Comparison of ENCODE assay signal across 6 fruit fly cellular contexts in genomic region chrX:19697255-19697877, dm6.
TF ChIP-seq lines count a peak whose summit lies in the region.

No protein-coding gene starts in this region.

- no peak for TF ChIP-seq CTCF in whole organism, embryonic (GFP tag; optimal IDR thresholded peaks at IDR 0.05; lab: Kevin White, UChicago)

TF ChIP-seq in whole organism, 6 proteins besides CTCF, POLR2A, EP300 and RAD21:
- TF ChIP-seq usp (GFP tag; optimal IDR thresholded peaks at IDR 0.05; lab: Kevin White, UChicago) (no peak), Dll (optimal IDR thresholded peaks at IDR 0.05; lab: Kevin White, UChicago) (peak; percentile 12), CG8478 (optimal IDR thresholded peaks at IDR 0.05; lab: Kevin White, UChicago) (peak; percentile 6), psq (optimal IDR thresholded peaks at IDR 0.05; lab: Kevin White, UChicago) (no peak), EcR (GFP tag; optimal IDR thresholded peaks at IDR 0.05; lab: Kevin White, UChicago) (no peak), pan (optimal IDR thresholded peaks at IDR 0.05; lab: Kevin White, UChicago) (no peak)

TF ChIP-seq in whole organism, adult, 20 proteins besides CTCF, POLR2A, EP300 and RAD21:
- peak; percentile 27 for TF ChIP-seq CG7101 (tag; optimal IDR thresholded peaks at IDR 0.05; lab: Kevin White, UChicago)
- TF ChIP-seq ovo (GFP tag; optimal IDR thresholded peaks at IDR 0.05; lab: Kevin White, UChicago), result peak; percentile 66
- peak; percentile 18 for TF ChIP-seq CG1620 (GFP tag; optimal IDR thresholded peaks at IDR 0.05; lab: Kevin White, UChicago)
- no peak for TF ChIP-seq CG11617 (GFP tag; optimal IDR thresholded peaks at IDR 0.05; lab: Kevin White, UChicago)
- TF ChIP-seq bab1 (GFP tag; optimal IDR thresholded peaks at IDR 0.05; lab: Kevin White, UChicago), result no peak
- TF ChIP-seq pad (GFP tag; optimal IDR thresholded peaks at IDR 0.05; lab: Kevin White, UChicago), result peak; percentile 53

TF ChIP-seq in whole organism, embryonic, 481 proteins besides CTCF, POLR2A, EP300 and RAD21 (continues in another document):
- no peak for TF ChIP-seq CG14710 (tag; optimal IDR thresholded peaks at IDR 0.05; lab: Kevin White, UChicago)
- no peak for TF ChIP-seq CG34376 (GFP tag; optimal IDR thresholded peaks at IDR 0.05; lab: Kevin White, UChicago)
- no peak for TF ChIP-seq gt (GFP tag; IDR thresholded peaks at IDR 0.05; lab: Robert Waterston, UW)
- TF ChIP-seq p53 (GFP tag; optimal IDR thresholded peaks at IDR 0.05; lab: Kevin White, UChicago), result no peak
- no peak for TF ChIP-seq CG13424 (tag; optimal IDR thresholded peaks at IDR 0.05; lab: Kevin White, UChicago)
- TF ChIP-seq crc (GFP tag; optimal IDR thresholded peaks at IDR 0.05; lab: Kevin White, UChicago), result no peak
- TF ChIP-seq CkIIα-i1 (GFP tag; IDR thresholded peaks at IDR 0.05; lab: Robert Waterston, UW), result no peak
- TF ChIP-seq CG10979 (tag; optimal IDR thresholded peaks at IDR 0.05; lab: Kevin White, UChicago), result no peak
- no peak for TF ChIP-seq CG30020 (tag; optimal IDR thresholded peaks at IDR 0.05; lab: Kevin White, UChicago)
- no peak for TF ChIP-seq CG2889 (GFP tag; IDR thresholded peaks at IDR 0.05; lab: Robert Waterston, UW)
- TF ChIP-seq Med (GFP tag; lab: Kevin White, UChicago), result peak; percentile 61
- TF ChIP-seq CHES-1-like (GFP tag; optimal IDR thresholded peaks at IDR 0.05; lab: Kevin White, UChicago), result no peak
- peak in 1 of 2 experiments; percentile 6 for TF ChIP-seq Pdp1 (GFP tag; optimal IDR thresholded peaks at IDR 0.05; lab: Kevin White, UChicago)
- no peak for TF ChIP-seq CG14667 (GFP tag; IDR thresholded peaks at IDR 0.05; lab: Robert Waterston, UW)
- TF ChIP-seq Dek (tag; optimal IDR thresholded peaks at IDR 0.05; lab: Kevin White, UChicago), result no peak
- no peak for TF ChIP-seq Atf-2 (GFP tag; optimal IDR thresholded peaks at IDR 0.05; lab: Kevin White, UChicago)
- peak; percentile 18 for TF ChIP-seq CG2875 (GFP tag; optimal IDR thresholded peaks at IDR 0.05; lab: Kevin White, UChicago)
- TF ChIP-seq CG15601 (tag; optimal IDR thresholded peaks at IDR 0.05; lab: Kevin White, UChicago), result no peak
- 0 out of 2 replicates have a peak, but pooled peaks have one; percentile 27 for TF ChIP-seq ranshi (GFP tag; IDR thresholded peaks at IDR 0.05; lab: Robert Waterston, UW)
- TF ChIP-seq CG10654 (GFP tag; optimal IDR thresholded peaks at IDR 0.05; lab: Kevin White, UChicago), result no peak
- peak; percentile 21 for TF ChIP-seq kay (GFP tag; optimal IDR thresholded peaks at IDR 0.05; lab: Kevin White, UChicago)

TF ChIP-seq in whole organism, prepupa, 60 proteins besides CTCF, POLR2A, EP300 and RAD21 (continues in another document):
- peak; percentile 60 for TF ChIP-seq Eip78C (GFP tag; lab: Kevin White, UChicago)
- no peak for TF ChIP-seq spab (GFP tag; optimal IDR thresholded peaks at IDR 0.05; lab: Kevin White, UChicago)
- no peak for TF ChIP-seq acj6 (GFP tag; optimal IDR thresholded peaks at IDR 0.05; lab: Kevin White, UChicago)
- peak; percentile 48 for TF ChIP-seq Sox14 (GFP tag; optimal IDR thresholded peaks at IDR 0.05; lab: Kevin White, UChicago)
- TF ChIP-seq Sox102F (GFP tag; optimal IDR thresholded peaks at IDR 0.05; lab: Kevin White, UChicago), result no peak
- TF ChIP-seq CG6163 (GFP tag; IDR thresholded peaks at IDR 0.05; lab: Robert Waterston, UW), result 0 out of 3 replicates have a peak, but pooled peaks have one; percentile 24
- no peak for TF ChIP-seq CG11762 (GFP tag; optimal IDR thresholded peaks at IDR 0.05; lab: Kevin White, UChicago; ENCODE audit: insufficient read depth)
- TF ChIP-seq CG6792 (GFP tag; optimal IDR thresholded peaks at IDR 0.05; lab: Kevin White, UChicago), result no peak
- no peak for TF ChIP-seq svp (GFP tag; lab: Kevin White, UChicago)
- peak; percentile 10 for TF ChIP-seq CG6854 (GFP tag; optimal IDR thresholded peaks at IDR 0.05; lab: Kevin White, UChicago)
- TF ChIP-seq CG4318 (GFP tag; optimal IDR thresholded peaks at IDR 0.05; lab: Kevin White, UChicago), result no peak
- peak; percentile 30 to 55 for TF ChIP-seq ss (GFP tag; optimal IDR thresholded peaks at IDR 0.05; lab: Kevin White, UChicago)
- TF ChIP-seq fd85E (GFP tag; optimal IDR thresholded peaks at IDR 0.05; lab: Kevin White, UChicago), result no peak
- no peak for TF ChIP-seq fkh (GFP tag; optimal IDR thresholded peaks at IDR 0.05; lab: Kevin White, UChicago)
- no peak; the same call in 2 of the 3 replicates for TF ChIP-seq eg (GFP tag; IDR thresholded peaks at IDR 0.05; lab: Robert Waterston, UW)
- peak; percentile 31 for TF ChIP-seq topi (GFP tag; optimal IDR thresholded peaks at IDR 0.05; lab: Kevin White, UChicago)
- TF ChIP-seq Ets21C (GFP tag; optimal IDR thresholded peaks at IDR 0.05; lab: Kevin White, UChicago), result no peak
- peak; percentile 63 for TF ChIP-seq CG1621 (tag; optimal IDR thresholded peaks at IDR 0.05; lab: Kevin White, UChicago)
- TF ChIP-seq CG16779 (tag; optimal IDR thresholded peaks at IDR 0.05; lab: Kevin White, UChicago), result no peak
- no peak for TF ChIP-seq OdsH (GFP tag; optimal IDR thresholded peaks at IDR 0.05; lab: Kevin White, UChicago)
- TF ChIP-seq Ets96B (tag; optimal IDR thresholded peaks at IDR 0.05; lab: Kevin White, UChicago), result no peak
- TF ChIP-seq CG15336 (GFP tag; IDR thresholded peaks at IDR 0.05; lab: Robert Waterston, UW), result no peak

TF ChIP-seq in whole organism, pupa, 21 proteins besides CTCF, POLR2A, EP300 and RAD21:
- TF ChIP-seq rn (GFP tag; IDR thresholded peaks at IDR 0.05; lab: Robert Waterston, UW) (no peak), CG4496 (GFP tag; IDR thresholded peaks at IDR 0.05; lab: Robert Waterston, UW) (0 out of 3 replicates have a peak, but pooled peaks have one; percentile 17), CG10348 (GFP tag; IDR thresholded peaks at IDR 0.05; lab: Robert Waterston, UW) (no peak), fd96Ca (GFP tag; IDR thresholded peaks at IDR 0.05; lab: Robert Waterston, UW) (0 out of 3 replicates have a peak, but pooled peaks have one; percentile 23), CG32121 (GFP tag; IDR thresholded peaks at IDR 0.05; lab: Robert Waterston, UW) (no peak)

TF ChIP-seq in whole organism, wandering third instar larva, 38 proteins besides CTCF, POLR2A, EP300 and RAD21:
- peak; percentile 44 for TF ChIP-seq psq (GFP tag; optimal IDR thresholded peaks at IDR 0.05; lab: Kevin White, UChicago)
- TF ChIP-seq Jra (GFP tag; optimal IDR thresholded peaks at IDR 0.05; lab: Kevin White, UChicago), result peak; percentile 41
- no peak for TF ChIP-seq dsf (GFP tag; optimal IDR thresholded peaks at IDR 0.05; lab: Kevin White, UChicago; ENCODE audit: borderline replicate concordance)
- peak; percentile 50 for TF ChIP-seq Abd-B (GFP tag; optimal IDR thresholded peaks at IDR 0.05; lab: Kevin White, UChicago)
- no peak for TF ChIP-seq Hnf4 (GFP tag; optimal IDR thresholded peaks at IDR 0.05; lab: Kevin White, UChicago)
- TF ChIP-seq Hr83 (GFP tag; optimal IDR thresholded peaks at IDR 0.05; lab: Kevin White, UChicago; ENCODE audit: poor library complexity, severe bottlenecking), result peak; percentile 62
- peak; percentile 19 for TF ChIP-seq OdsH (GFP tag; optimal IDR thresholded peaks at IDR 0.05; lab: Kevin White, UChicago)
- TF ChIP-seq Sp1 (GFP tag; optimal IDR thresholded peaks at IDR 0.05; lab: Kevin White, UChicago), result peak; percentile 12
- TF ChIP-seq rgr (GFP tag; optimal IDR thresholded peaks at IDR 0.05; lab: Kevin White, UChicago), result peak; percentile 30
- no peak for TF ChIP-seq CG32264 (GFP tag; optimal IDR thresholded peaks at IDR 0.05; lab: Kevin White, UChicago)
- peak; percentile 96 for TF ChIP-seq N (GFP tag; optimal IDR thresholded peaks at IDR 0.05; lab: Kevin White, UChicago)
- TF ChIP-seq h (GFP tag; optimal IDR thresholded peaks at IDR 0.05; lab: Kevin White, UChicago), result peak; percentile 38
- peak; percentile 20 for TF ChIP-seq HLH106 (tag; optimal IDR thresholded peaks at IDR 0.05; lab: Kevin White, UChicago)
- no peak for TF ChIP-seq dl (GFP tag; optimal IDR thresholded peaks at IDR 0.05; lab: Kevin White, UChicago; ENCODE audit: insufficient read depth in 1 of 2, partially characterized antibody in 2 of 2)
- TF ChIP-seq CG9705 (GFP tag; optimal IDR thresholded peaks at IDR 0.05; lab: Kevin White, UChicago), result peak; percentile 48
- peak in 1 of 2 experiments; percentile 7 for TF ChIP-seq foxo (GFP tag; optimal IDR thresholded peaks at IDR 0.05; lab: Kevin White, UChicago)
- TF ChIP-seq Dif (GFP tag; optimal IDR thresholded peaks at IDR 0.05; lab: Kevin White, UChicago; ENCODE audit: partially characterized antibody), result peak; percentile 16
- no peak for TF ChIP-seq Rel (GFP tag; optimal IDR thresholded peaks at IDR 0.05; lab: Kevin White, UChicago)
- peak; percentile 9 for TF ChIP-seq Rel (tag; optimal IDR thresholded peaks at IDR 0.05; lab: Kevin White, UChicago)
- no peak for TF ChIP-seq pan (optimal IDR thresholded peaks at IDR 0.05; lab: Kevin White, UChicago)
